Fruit fly (Drosophila melanogaster) whole organism, wandering third instar larva: Measurements from ENCODE around the gene Cdk12.

Experiments
- Abd-B ChIP-seq: fragments of >200 bp; optimal IDR thresholded peaks from 2 replicates; lab custom pipeline; 2017; ENCODE audit warnings: missing biosample characterization, missing genetic modification characterization
- CG32264 ChIP-seq: fragments of 200-800 bp; sonication (Bioruptor generic); optimal IDR thresholded peaks from 2 replicates; lab custom pipeline; 2016; ENCODE audit warnings: missing biosample characterization, missing genetic modification characterization
- CG9705 ChIP-seq: fragments of 200-800 bp; sonication (Bioruptor generic); optimal IDR thresholded peaks from 2 replicates; lab custom pipeline; 2018; ENCODE audit warnings: missing biosample characterization, mild to moderate bottlenecking, missing genetic modification characterization
- CrebA ChIP-seq: fragments of 200-800 bp; sonication (Bioruptor generic); optimal IDR thresholded peaks from 2 replicates; lab custom pipeline; 2016; ENCODE audit warnings: missing biosample characterization, mild to moderate bottlenecking, missing genetic modification characterization, borderline replicate concordance
- Dfd ChIP-seq: fragments of >200 bp; optimal IDR thresholded peaks from 2 replicates; lab custom pipeline; 2017; ENCODE audit warnings: missing biosample characterization, missing genetic modification characterization
- Dif ChIP-seq: fragments of 200-275, 200-300 bp; sonication (Bioruptor generic); optimal IDR thresholded peaks from 2 replicates; lab custom pipeline; 2018; ENCODE audit warnings: missing biosample characterization, missing genetic modification characterization; ENCODE audit not compliant: partially characterized antibody
- GATAd ChIP-seq: sonication (Bioruptor generic); optimal IDR thresholded peaks from 2 replicates; lab custom pipeline; 2016; ENCODE audit warnings: missing biosample characterization, missing genetic modification characterization
- HLH106 ChIP-seq: fragments of 200-800 bp; optimal IDR thresholded peaks from 3 replicates; lab custom pipeline; 2019; ENCODE audit warnings: missing biosample characterization, mild to moderate bottlenecking, missing genetic modification characterization, moderate library complexity
- Hnf4 ChIP-seq: fragments of 200-800 bp; sonication (Bioruptor generic); optimal IDR thresholded peaks from 2 replicates; lab custom pipeline; 2016; ENCODE audit warnings: missing biosample characterization, mild to moderate bottlenecking, missing genetic modification characterization
- Hr78 ChIP-seq: fragments of >200 bp; optimal IDR thresholded peaks from 2 replicates; lab custom pipeline; 2017; ENCODE audit warnings: missing biosample characterization, missing genetic modification characterization
- Jra ChIP-seq: sonication (Bioruptor generic); optimal IDR thresholded peaks from 2 replicates; lab custom pipeline; 2016; ENCODE audit warnings: missing biosample characterization, missing genetic modification characterization
- Mio ChIP-seq: sonication (Bioruptor generic); optimal IDR thresholded peaks from 2 replicates; lab custom pipeline; 2016; ENCODE audit warnings: missing biosample characterization, missing genetic modification characterization
- Myc ChIP-seq: fragments of >200 bp; optimal IDR thresholded peaks from 2 replicates; lab custom pipeline; 2017
- N ChIP-seq: fragments of >200 bp; optimal IDR thresholded peaks from 2 replicates; lab custom pipeline; 2018; ENCODE audit warnings: missing biosample characterization, missing external identifiers, missing genetic modification characterization
- OdsH ChIP-seq: fragments of 200-800 bp; sonication (Bioruptor generic); optimal IDR thresholded peaks from 2 replicates; lab custom pipeline; 2016; ENCODE audit warnings: missing biosample characterization, mild to moderate bottlenecking, missing genetic modification characterization
- Vsx2 ChIP-seq: fragments of 200-300, 225-300 bp; sonication (Bioruptor generic); optimal IDR thresholded peaks from 2 replicates; lab custom pipeline; 2018; ENCODE audit warnings: missing biosample characterization, missing genetic modification characterization; ENCODE audit not compliant: partially characterized antibody
- br ChIP-seq: fragments of 200-800 bp; sonication (Bioruptor generic); optimal IDR thresholded peaks from 2 replicates; lab custom pipeline; 2016; ENCODE audit warnings: missing biosample characterization, missing genetic modification characterization
- dl ChIP-seq, 2 experiments: fragments of 175-275, 200-275 bp in 1 of 2; fragments of 200-275 bp in 1 of 2; sonication (Bioruptor generic); optimal IDR thresholded peaks; lab custom pipeline; 2018; ENCODE audit warnings: mild to moderate bottlenecking in 2 of 2, missing biosample characterization in 2 of 2, missing genetic modification characterization in 2 of 2, moderate library complexity in 2 of 2; ENCODE audit not compliant: partially characterized antibody in 2 of 2, insufficient read depth in 1 of 2
- dsf ChIP-seq: sonication (Bioruptor generic); optimal IDR thresholded peaks from 2 replicates; lab custom pipeline; 2016; ENCODE audit warnings: missing biosample characterization, missing genetic modification characterization, borderline replicate concordance
- ey ChIP-seq: fragments of 200-800 bp; sonication (Bioruptor generic); optimal IDR thresholded peaks from 2 replicates; lab custom pipeline; 2016; ENCODE audit warnings: missing biosample characterization, missing genetic modification characterization
- foxo ChIP-seq, 2 experiments: fragments of 200-800 bp; sonication (Bioruptor generic); optimal IDR thresholded peaks; 2 replicates in 1 of 2; 3 replicates in 1 of 2; lab custom pipeline; 2016 to 2017; ENCODE audit warnings: missing biosample characterization in 2 of 2, missing genetic modification characterization in 2 of 2
- fru ChIP-seq: fragments of 200-800 bp; sonication (Bioruptor generic); optimal IDR thresholded peaks from 3 replicates; lab custom pipeline; 2016; ENCODE audit warnings: missing biosample characterization, mild to moderate bottlenecking, missing genetic modification characterization
- h ChIP-seq: fragments of 200-800 bp; sonication (Bioruptor generic); optimal IDR thresholded peaks from 3 replicates; lab custom pipeline; 2016; ENCODE audit warnings: missing biosample characterization, mild to moderate bottlenecking, missing genetic modification characterization
- jim ChIP-seq: fragments of 175-275, 200-325 bp; sonication (Bioruptor generic); optimal IDR thresholded peaks from 2 replicates; lab custom pipeline; 2016; ENCODE audit warnings: missing biosample characterization, mild to moderate bottlenecking, missing genetic modification characterization
- lola ChIP-seq: fragments of >200 bp; optimal IDR thresholded peaks from 2 replicates; lab custom pipeline; 2017; ENCODE audit warnings: missing biosample characterization, missing genetic modification characterization
- pan ChIP-seq: fragments of >200 bp; optimal IDR thresholded peaks from 2 replicates; lab custom pipeline; 2017
- psq ChIP-seq: fragments of 200-800 bp; sonication (Bioruptor generic); optimal IDR thresholded peaks from 3 replicates; lab custom pipeline; 2017; ENCODE audit warnings: missing biosample characterization, mild to moderate bottlenecking, missing genetic modification characterization, moderate library complexity
- rgr ChIP-seq: fragments of 200-800 bp; sonication (Bioruptor generic); optimal IDR thresholded peaks from 3 replicates; lab custom pipeline; 2016; ENCODE audit warnings: missing biosample characterization, mild to moderate bottlenecking, missing genetic modification characterization
- sage ChIP-seq: fragments of 200-800 bp; sonication (Bioruptor generic); optimal IDR thresholded peaks from 2 replicates; lab custom pipeline; 2016; ENCODE audit warnings: missing biosample characterization, mild to moderate bottlenecking, missing genetic modification characterization
- sv ChIP-seq: fragments of 200-800 bp; sonication (Bioruptor generic); optimal IDR thresholded peaks from 3 replicates; lab custom pipeline; 2016; ENCODE audit warnings: missing biosample characterization, missing genetic modification characterization
- tai ChIP-seq: sonication (Bioruptor generic); optimal IDR thresholded peaks from 2 replicates; lab custom pipeline; 2016; ENCODE audit warnings: missing biosample characterization, missing genetic modification characterization
- usp ChIP-seq: fragments of >200 bp; optimal IDR thresholded peaks from 2 replicates; lab custom pipeline; 2017; ENCODE audit warnings: missing biosample characterization, missing genetic modification characterization
- woc ChIP-seq: sonication (Bioruptor generic); optimal IDR thresholded peaks from 2 replicates; lab custom pipeline; 2016; ENCODE audit warnings: missing biosample characterization, mild to moderate bottlenecking, missing genetic modification characterization

Cdk12 gene

DNA sequence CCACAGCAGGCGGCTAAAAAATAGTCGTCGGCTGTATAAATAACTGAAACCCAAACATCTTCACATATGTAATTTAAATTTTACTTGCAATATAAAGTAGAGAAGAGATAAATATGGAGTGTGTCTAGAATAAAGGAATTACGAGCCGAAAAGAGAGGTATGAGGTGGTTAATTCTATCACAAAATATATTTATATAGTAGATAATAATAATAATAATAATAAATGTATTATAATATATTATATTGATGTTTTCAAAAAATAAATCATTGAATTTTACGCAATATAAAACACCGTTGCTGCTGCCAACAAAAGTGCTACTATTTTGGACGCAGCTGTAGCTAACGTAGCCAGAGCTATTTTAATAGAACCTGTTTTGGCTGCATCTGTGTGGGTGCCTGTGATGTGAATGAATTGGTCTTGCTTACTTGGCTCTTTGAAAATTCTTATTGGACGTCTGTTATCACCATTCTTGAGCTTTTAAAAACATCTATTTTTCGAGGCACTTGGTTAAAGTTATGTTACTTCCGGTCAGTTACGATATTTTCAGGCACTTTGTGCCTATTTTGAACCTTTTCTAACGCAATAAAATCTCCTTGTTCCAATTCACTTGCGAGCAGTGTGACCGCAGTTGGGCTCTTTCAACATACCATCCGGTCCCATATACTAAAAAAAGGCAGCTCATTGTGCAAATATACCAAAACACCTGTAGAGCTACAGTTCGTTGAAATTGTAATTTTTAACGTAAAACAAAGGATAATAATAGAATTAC lies 19.1 kb upstream of the Cdk12 start, which contains the start of gene Hr78 (continued):
- TF ChIP-seq Hnf4 (GFP tag; lab: Kevin White, UChicago) = peak; percentile 3
- TF ChIP-seq br = peak; percentile 34
- TF ChIP-seq lola (GFP tag; lab: Kevin White, UChicago) = no peak
- TF ChIP-seq fru (GFP tag; lab: Kevin White, UChicago) = peak; percentile 64
- TF ChIP-seq CG32264 = peak; percentile 15
- no peak for TF ChIP-seq Hr78
- peak; percentile 47 for TF ChIP-seq ey (GFP tag; lab: Kevin White, UChicago)
- TF ChIP-seq Abd-B (GFP tag; lab: Kevin White, UChicago) = no peak
- TF ChIP-seq Vsx2 (GFP tag; lab: Kevin White, UChicago) = no peak
- no peak for TF ChIP-seq Myc (lab: Kevin White, UChicago)
- TF ChIP-seq CG9705 (GFP tag; lab: Kevin White, UChicago) = no peak
- peak; percentile 77 for TF ChIP-seq OdsH (GFP tag; lab: Kevin White, UChicago)

DNA sequence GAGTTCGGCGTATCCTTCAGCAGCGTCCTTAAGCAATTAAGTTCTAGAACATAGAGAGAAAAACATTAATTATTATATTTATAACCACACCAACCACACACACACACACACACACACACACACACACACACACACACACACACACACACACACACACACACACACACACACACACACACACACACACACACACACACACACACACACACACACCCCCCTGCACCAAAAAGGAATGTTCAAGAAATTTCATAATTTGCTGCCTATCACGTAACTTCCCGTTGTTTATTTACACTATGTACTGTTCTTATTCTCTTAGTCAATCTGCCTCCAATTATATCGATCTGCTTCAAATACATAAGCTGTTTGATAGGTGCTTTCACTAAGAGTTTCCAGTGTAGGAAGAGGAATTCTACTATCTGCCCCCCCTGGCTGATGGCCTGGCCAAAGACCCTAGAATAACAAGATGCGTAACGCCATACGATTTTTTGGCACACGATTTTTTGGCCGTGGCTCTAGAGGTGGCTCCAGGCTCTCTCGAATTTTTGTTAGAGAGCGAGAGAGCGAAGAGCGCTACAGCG lies 17.6 kb upstream of the Cdk12 start:
- peak; percentile 14 for TF ChIP-seq N

DNA sequence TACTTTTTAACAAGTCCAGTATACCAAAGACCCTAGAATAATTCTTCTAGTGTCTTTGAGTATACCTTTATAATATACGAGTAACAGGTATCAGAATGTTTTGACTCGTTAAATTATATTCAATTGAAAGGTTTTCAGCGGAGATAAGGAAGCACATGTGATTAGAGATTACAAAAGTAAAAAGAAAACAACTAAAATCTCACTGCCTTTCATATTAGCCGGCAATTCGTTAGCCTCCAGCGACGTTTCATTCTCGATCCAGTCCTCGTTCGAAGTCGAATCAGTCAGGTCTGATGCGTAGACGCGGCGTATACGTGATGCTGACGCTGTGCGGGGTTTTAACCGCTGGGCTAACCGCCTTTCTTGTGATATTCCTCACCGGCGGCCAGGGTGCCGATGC lies 14.9 kb upstream of the Cdk12 start, which contains the start of gene Est-Q:
TSS of gene Est-Q (plus strand) at position 250 of the 400 bp plus-strand sequence.
- TF ChIP-seq br (no peak), tai (GFP tag; lab: Kevin White, UChicago) (no peak), dsf (GFP tag; lab: Kevin White, UChicago) (no peak), Vsx2 (GFP tag; lab: Kevin White, UChicago) (no peak), CrebA (GFP tag; lab: Kevin White, UChicago) (no peak), jim (GFP tag; lab: Kevin White, UChicago) (no peak)
- TF ChIP-seq, all 38 proteins: peak for 0

DNA sequence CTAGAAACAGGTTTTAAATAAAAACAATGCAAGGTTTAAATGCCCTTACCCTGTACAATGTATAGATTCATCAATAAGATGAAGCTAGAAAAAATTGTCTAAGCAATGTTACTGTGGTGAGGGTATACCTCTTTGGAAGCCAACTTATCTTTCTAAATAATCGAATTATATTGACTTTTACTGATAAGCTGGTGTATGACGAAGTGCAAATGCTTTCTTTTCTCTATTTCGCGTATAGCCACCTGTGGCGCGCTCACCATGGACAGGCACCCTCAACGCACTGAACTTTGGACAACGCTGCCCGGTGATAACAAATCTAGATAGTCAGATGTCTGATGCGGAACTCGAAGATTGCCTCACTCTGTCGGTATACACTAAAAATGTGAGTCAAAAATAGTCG lies 14.2 kb upstream of the Cdk12 start:
- TF ChIP-seq usp (GFP tag; lab: Kevin White, UChicago) (no peak), rgr (GFP tag; lab: Kevin White, UChicago) (peak; percentile 30), N (no peak), sv (no peak), Myc (lab: Kevin White, UChicago) (no peak), fru (GFP tag; lab: Kevin White, UChicago) (peak; percentile 54), pan (lab: Kevin White, UChicago) (no peak), woc (GFP tag; lab: Kevin White, UChicago) (peak; percentile 0), Mio (GFP tag; lab: Kevin White, UChicago) (no peak), foxo (GFP tag; optimal IDR thresholded peaks at IDR 0.05; lab: Kevin White, UChicago) (peak in 1 of 2 experiments; percentile 34), sage (GFP tag; lab: Kevin White, UChicago) (no peak), OdsH (GFP tag; lab: Kevin White, UChicago) (peak; percentile 8), Dfd (no peak), br (no peak), HLH106 (tag; lab: Kevin White, UChicago) (no peak), Hnf4 (GFP tag; lab: Kevin White, UChicago) (peak; percentile 55), lola (GFP tag; lab: Kevin White, UChicago) (no peak), GATAd (GFP tag; lab: Kevin White, UChicago) (no peak), CrebA (GFP tag; lab: Kevin White, UChicago) (no peak), h (GFP tag; lab: Kevin White, UChicago) (peak; percentile 30), Abd-B (GFP tag; lab: Kevin White, UChicago) (no peak), jim (GFP tag; lab: Kevin White, UChicago) (no peak), Jra (GFP tag; lab: Kevin White, UChicago) (no peak), dl (GFP tag; optimal IDR thresholded peaks at IDR 0.05; lab: Kevin White, UChicago; ENCODE audit: insufficient read depth in 1 of 2, partially characterized antibody in 2 of 2) (no peak), psq (GFP tag; lab: Kevin White, UChicago) (no peak), Dif (no peak)
